Worm (Caenorhabditis elegans): ENCODE data around the gene F09G8.5.

Gene F09G8.5

ce11 chrIII:8227511-8227910, 27.3 kb upstream of the F09G8.5 start, which contains the start of gene fbxl-1:
TSS of gene fbxl-1 (plus strand) at chrIII:8227830.
- TF ChIP-seq skn-1 (tag; optimal IDR thresholded peaks at IDR 0.05) (no peak), unc-55 (GFP tag; optimal IDR thresholded peaks at IDR 0.05) (peak; percentile 76), C34F6.9 (tag; optimal IDR thresholded peaks at IDR 0.05) (peak; percentile 96), lin-39 (tag; optimal IDR thresholded peaks at IDR 0.05) (no peak), unc-62 (GFP tag; optimal IDR thresholded peaks at IDR 0.05) (no peak), F13H6.1 (tag; optimal IDR thresholded peaks at IDR 0.05) (peak; percentile 87), ceh-82 (tag; optimal IDR thresholded peaks at IDR 0.05) (no peak), elt-1 (tag; optimal IDR thresholded peaks at IDR 0.05) (no peak), aly-2 (tag; optimal IDR thresholded peaks at IDR 0.05) (no peak), unc-39 (tag; optimal IDR thresholded peaks at IDR 0.05) (no peak), fos-1 (tag; optimal IDR thresholded peaks at IDR 0.05) (peak; percentile 70), egl-27 (tag; optimal IDR thresholded peaks at IDR 0.05) (peak; percentile 30), lin-13 (GFP tag; optimal IDR thresholded peaks at IDR 0.05) (peak; percentile 51), blmp-1 (tag; optimal IDR thresholded peaks at IDR 0.05; ENCODE audit: insufficient read depth) (no peak), gmeb-1 (tag; optimal IDR thresholded peaks at IDR 0.05) (peak; percentile 44), mab-5 (tag; optimal IDR thresholded peaks at IDR 0.05) (peak; percentile 57), lin-11 (tag; optimal IDR thresholded peaks at IDR 0.05) (peak; percentile 92), ceh-16 (tag; optimal IDR thresholded peaks at IDR 0.05) (no peak), nhr-21 (tag; optimal IDR thresholded peaks at IDR 0.05) (peak; percentile 66), nhr-23 (tag; optimal IDR thresholded peaks at IDR 0.05) (no peak), dmd-4 (tag; optimal IDR thresholded peaks at IDR 0.05) (no peak), nhr-129 (tag; optimal IDR thresholded peaks at IDR 0.05) (peak; percentile 91), R02D3.7 (tag; optimal IDR thresholded peaks at IDR 0.05) (no peak), mbf-1 (tag; optimal IDR thresholded peaks at IDR 0.05) (no peak), peb-1 (tag; optimal IDR thresholded peaks at IDR 0.05) (no peak), Y55F3AM.14 (GFP tag; optimal IDR thresholded peaks at IDR 0.05) (peak; percentile 71), zag-1 (tag; optimal IDR thresholded peaks at IDR 0.05) (peak; percentile 66), elt-3 (tag; optimal IDR thresholded peaks at IDR 0.05) (no peak), ztf-4 (tag; optimal IDR thresholded peaks at IDR 0.05) (peak; percentile 38), sma-3 (GFP tag; optimal IDR thresholded peaks at IDR 0.05) (peak; percentile 53), ama-1 (optimal IDR thresholded peaks at IDR 0.05) (no peak), crh-2 (tag; optimal IDR thresholded peaks at IDR 0.05) (peak; percentile 75), ZK546.5 (tag; optimal IDR thresholded peaks at IDR 0.05) (no peak), nhr-77 (tag; optimal IDR thresholded peaks at IDR 0.05) (no peak), snpc-4 (tag; optimal IDR thresholded peaks at IDR 0.05) (peak; percentile 64), sma-9 (GFP tag; optimal IDR thresholded peaks at IDR 0.05) (peak; percentile 86), sma-9 (tag; optimal IDR thresholded peaks at IDR 0.05) (no peak), mdl-1 (tag; optimal IDR thresholded peaks at IDR 0.05) (peak; percentile 78 to 92), ztf-11 (tag; optimal IDR thresholded peaks at IDR 0.05) (no peak), alr-1 (tag; optimal IDR thresholded peaks at IDR 0.05) (no peak), nhr-10 (tag; optimal IDR thresholded peaks at IDR 0.05) (no peak), nhr-6 (tag; optimal IDR thresholded peaks at IDR 0.05) (peak; percentile 18), nhr-25 (tag; optimal IDR thresholded peaks at IDR 0.05) (peak; percentile 54), nhr-11 (tag; optimal IDR thresholded peaks at IDR 0.05) (no peak), nhr-12 (tag; optimal IDR thresholded peaks at IDR 0.05) (no peak), ztf-1 (GFP tag; conservative IDR thresholded peaks at IDR 0.05) (no peak), nhr-237 (tag; optimal IDR thresholded peaks at IDR 0.05) (no peak), sem-4 (tag; optimal IDR thresholded peaks at IDR 0.05) (peak; percentile 88), lsy-2 (tag; optimal IDR thresholded peaks at IDR 0.05) (peak in 1 of 2 experiments; percentile 88)

All from whole organism, L2 larva.